Fruit fly (Drosophila melanogaster): ENCODE results near the gene lbe.

- TF ChIP-seq CTCF (optimal IDR thresholded peaks at IDR 0.05) (no peak), CG8478 (optimal IDR thresholded peaks at IDR 0.05) (no peak)
Measured at dm6 chr3R:21445327-21445726, 1.0 kb downstream of the lbe start.

Data from S2 (cell line).